Fruit fly (Drosophila melanogaster): ENCODE results near the gene dmGlut.

dm6 chr2L:12027435-12027834, at the start of gene dmGlut:
- TF ChIP-seq CG8478 (optimal IDR thresholded peaks at IDR 0.05) (no peak), EcR (GFP tag; optimal IDR thresholded peaks at IDR 0.05) (no peak), pan (optimal IDR thresholded peaks at IDR 0.05) (no peak)

Measured in whole organism.